Worm (Caenorhabditis elegans): Measurements from ENCODE around the gene pgap-1.

ce11 chrV:11245029-11245428, 3.3 kb downstream of the pgap-1 start:
- TF ChIP-seq pqm-1 (tag; optimal IDR thresholded peaks at IDR 0.05) (no peak), ztf-11 (tag; optimal IDR thresholded peaks at IDR 0.05) (no peak), nhr-12 (tag; optimal IDR thresholded peaks at IDR 0.05) (no peak), fkh-10 (GFP tag; optimal IDR thresholded peaks at IDR 0.05) (no peak), egl-5 (tag; optimal IDR thresholded peaks at IDR 0.05) (no peak), skn-1 (tag; optimal IDR thresholded peaks at IDR 0.05) (no peak), mdl-1 (tag; optimal IDR thresholded peaks at IDR 0.05) (no peak)
